Worm (Caenorhabditis elegans): Measurements from ENCODE around the gene clh-6.
A peak's percentile ranks its signal among the peaks of the same experiment; 100 is the strongest.

The clh-6 gene

DNA sequence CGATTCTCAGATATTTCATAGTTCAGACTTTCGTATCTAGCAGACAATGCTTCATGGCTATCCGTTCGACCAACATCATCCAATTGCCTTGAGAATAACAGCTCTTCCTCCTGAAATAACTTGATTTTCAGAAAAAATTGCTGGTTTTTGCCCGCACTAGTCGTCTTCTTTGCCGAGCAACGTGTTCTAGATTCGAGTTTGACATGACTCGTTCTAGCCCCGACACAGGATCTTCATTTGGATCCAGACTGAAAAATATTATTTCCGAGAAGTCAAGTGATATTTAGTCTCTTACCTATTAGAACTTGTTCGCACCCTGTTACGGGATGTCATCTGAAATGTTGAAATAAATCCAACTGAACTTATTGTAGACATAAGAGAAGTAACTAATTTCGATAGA, at the start of gene clh-6:
Gene clh-6 (minus strand): TSS at position 333 of the 400 bp plus-strand sequence.
- no peak for TF ChIP-seq snpc-4 (tag; optimal IDR thresholded peaks at IDR 0.05)
- no peak for TF ChIP-seq dmd-4 (tag; optimal IDR thresholded peaks at IDR 0.05)
- TF ChIP-seq skn-1 (tag; optimal IDR thresholded peaks at IDR 0.05), result no peak
- TF ChIP-seq crh-2 (tag; optimal IDR thresholded peaks at IDR 0.05), result no peak
- TF ChIP-seq nhr-10 (tag; optimal IDR thresholded peaks at IDR 0.05), result no peak
- TF ChIP-seq zag-1 (tag; optimal IDR thresholded peaks at IDR 0.05), result no peak
- peak; percentile 58 for TF ChIP-seq ama-1 (optimal IDR thresholded peaks at IDR 0.05)
- no peak for TF ChIP-seq sma-9 (GFP tag; optimal IDR thresholded peaks at IDR 0.05)
- no peak for TF ChIP-seq sma-9 (tag; optimal IDR thresholded peaks at IDR 0.05)
- no peak for TF ChIP-seq aly-2 (tag; optimal IDR thresholded peaks at IDR 0.05)
- no peak for TF ChIP-seq lin-13 (GFP tag; optimal IDR thresholded peaks at IDR 0.05)
- peak; percentile 0 for TF ChIP-seq nhr-21 (tag; optimal IDR thresholded peaks at IDR 0.05)
- no peak for TF ChIP-seq peb-1 (tag; optimal IDR thresholded peaks at IDR 0.05)
- no peak for TF ChIP-seq sma-3 (GFP tag; optimal IDR thresholded peaks at IDR 0.05)
- TF ChIP-seq unc-62 (GFP tag; optimal IDR thresholded peaks at IDR 0.05), result no peak
- TF ChIP-seq ztf-11 (tag; optimal IDR thresholded peaks at IDR 0.05), result no peak
- TF ChIP-seq elt-3 (tag; optimal IDR thresholded peaks at IDR 0.05), result no peak

DNA sequence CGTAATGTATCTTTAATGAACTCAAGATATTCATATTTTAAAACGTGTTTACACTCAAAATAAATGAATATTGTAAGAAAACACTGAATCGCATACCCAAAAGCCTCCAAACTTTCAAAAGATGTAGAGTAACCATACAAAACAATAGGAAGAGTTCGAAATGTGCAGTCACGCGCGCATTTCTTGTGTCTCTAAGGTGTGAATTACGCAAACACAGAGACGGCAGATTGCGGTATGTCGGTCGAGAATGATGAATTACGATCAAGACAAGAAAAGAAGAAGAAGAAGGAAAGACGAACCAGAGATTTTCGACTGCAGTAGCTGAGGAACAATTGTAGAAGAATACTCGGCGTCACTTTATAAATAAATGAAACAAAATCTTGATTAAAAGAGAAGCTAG, 48.3 kb upstream of the clh-6 start, which contains the start of gene lhpp-1:
Gene lhpp-1 (minus strand): TSS at position 354 of the 400 bp plus-strand sequence.
- no peak for TF ChIP-seq ztf-1 (GFP tag; conservative IDR thresholded peaks at IDR 0.05)
- TF ChIP-seq lsy-2 (tag; optimal IDR thresholded peaks at IDR 0.05), result no peak
- TF ChIP-seq R02D3.7 (tag; optimal IDR thresholded peaks at IDR 0.05), result no peak
- no peak for TF ChIP-seq gmeb-1 (tag; optimal IDR thresholded peaks at IDR 0.05)
- TF ChIP-seq fos-1 (tag; optimal IDR thresholded peaks at IDR 0.05), result no peak
- no peak for TF ChIP-seq elt-3 (tag; optimal IDR thresholded peaks at IDR 0.05)
- TF ChIP-seq C34F6.9 (tag; optimal IDR thresholded peaks at IDR 0.05), result no peak
- TF ChIP-seq nhr-129 (tag; optimal IDR thresholded peaks at IDR 0.05), result peak; percentile 50
- TF ChIP-seq mdl-1 (tag; optimal IDR thresholded peaks at IDR 0.05), result no peak
- TF ChIP-seq F13H6.1 (tag; optimal IDR thresholded peaks at IDR 0.05), result no peak
- peak; percentile 29 for TF ChIP-seq unc-55 (GFP tag; optimal IDR thresholded peaks at IDR 0.05)
- no peak for TF ChIP-seq nhr-77 (tag; optimal IDR thresholded peaks at IDR 0.05)
- no peak for TF ChIP-seq alr-1 (tag; optimal IDR thresholded peaks at IDR 0.05)
- no peak for TF ChIP-seq nhr-6 (tag; optimal IDR thresholded peaks at IDR 0.05)

DNA sequence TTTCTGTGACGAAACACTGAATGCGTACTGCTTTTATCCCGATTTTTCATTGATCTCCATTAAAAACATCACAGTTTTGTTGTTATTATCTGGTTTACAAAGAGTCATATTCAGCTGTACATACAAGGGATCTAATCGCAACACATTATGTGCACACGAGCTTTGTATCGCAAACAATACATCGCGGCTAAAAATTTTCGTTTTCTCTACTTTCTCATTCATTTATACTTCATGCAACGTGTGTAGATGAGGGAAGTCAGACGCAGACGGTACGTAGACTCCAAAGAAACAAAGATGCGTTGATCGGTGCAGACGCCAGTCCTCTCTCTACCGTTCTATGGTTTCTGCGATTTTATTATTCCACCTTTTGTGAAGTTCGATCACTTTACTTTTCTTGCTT, 43.7 kb upstream of the clh-6 start, which contains the start of gene nhr-136:
Gene nhr-136 (plus strand): TSS at position 301 of the 400 bp plus-strand sequence.
- no peak for TF ChIP-seq alr-1 (tag; optimal IDR thresholded peaks at IDR 0.05)
- peak; percentile 21 for TF ChIP-seq nhr-129 (tag; optimal IDR thresholded peaks at IDR 0.05)

DNA sequence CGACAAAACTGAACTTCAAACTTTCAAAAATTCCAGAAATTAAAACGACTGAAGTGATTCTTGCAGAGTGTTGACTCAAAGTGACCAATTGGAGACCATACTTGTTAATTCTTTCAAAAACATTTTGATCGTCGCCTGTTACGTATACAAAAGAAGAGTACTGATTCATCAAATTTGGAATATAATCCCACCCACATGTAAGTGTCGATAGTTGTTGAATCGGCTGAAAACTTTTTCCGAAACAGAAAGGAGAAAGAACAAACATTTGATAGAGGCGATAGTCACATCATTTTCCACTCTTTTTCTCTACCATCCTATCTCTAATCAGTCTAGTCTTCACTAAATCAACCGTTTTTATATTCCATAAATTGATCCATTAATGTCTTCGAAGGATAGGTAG, 40.8 kb upstream of the clh-6 start, which contains the start of gene nhr-153:
Gene nhr-153 (plus strand): TSS at position 301 of the 400 bp plus-strand sequence.
- no peak for TF ChIP-seq alr-1 (tag; optimal IDR thresholded peaks at IDR 0.05)
- TF ChIP-seq gmeb-1 (tag; optimal IDR thresholded peaks at IDR 0.05), result no peak
- TF ChIP-seq elt-3 (tag; optimal IDR thresholded peaks at IDR 0.05), result no peak
- no peak for TF ChIP-seq Y55F3AM.14 (GFP tag; optimal IDR thresholded peaks at IDR 0.05)
- TF ChIP-seq egl-27 (tag; optimal IDR thresholded peaks at IDR 0.05), result no peak
- TF ChIP-seq sem-4 (tag; optimal IDR thresholded peaks at IDR 0.05), result no peak
- no peak for TF ChIP-seq lin-39 (tag; optimal IDR thresholded peaks at IDR 0.05)
- TF ChIP-seq ceh-16 (tag; optimal IDR thresholded peaks at IDR 0.05), result no peak
- TF ChIP-seq nhr-23 (tag; optimal IDR thresholded peaks at IDR 0.05), result no peak
- no peak for TF ChIP-seq ceh-82 (tag; optimal IDR thresholded peaks at IDR 0.05)
- TF ChIP-seq ztf-4 (tag; optimal IDR thresholded peaks at IDR 0.05), result no peak

DNA sequence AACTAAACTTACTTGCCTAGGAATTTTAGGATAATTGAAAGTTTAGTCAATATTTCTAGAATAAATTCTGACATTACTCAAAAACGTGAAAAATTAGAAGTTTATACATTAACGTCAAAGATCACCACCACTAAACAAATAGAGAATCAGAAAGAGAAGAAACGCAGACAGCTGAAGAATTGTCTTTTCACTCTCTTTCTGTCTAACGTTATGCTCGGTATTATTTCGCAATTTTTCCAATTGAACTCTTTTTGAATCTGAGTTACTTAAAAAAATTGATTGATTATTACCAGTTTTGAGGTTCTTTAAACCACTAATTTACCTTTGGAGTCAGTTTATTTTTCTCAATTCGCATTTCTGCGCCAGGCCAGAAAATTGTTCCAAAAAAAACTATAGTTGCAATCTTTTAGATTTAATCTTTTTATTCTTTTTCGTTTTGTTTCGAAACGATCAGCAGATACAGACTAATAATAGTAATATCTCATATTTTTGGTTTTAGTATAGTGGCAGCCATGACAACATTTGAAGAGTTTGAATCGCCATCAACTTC, 37.7 kb upstream of the clh-6 start, which contains the start of gene nhr-154:
Gene nhr-154 (plus strand): TSS at position 500 of the 550 bp plus-strand sequence.
- TF ChIP-seq mab-5 (tag; optimal IDR thresholded peaks at IDR 0.05), result no peak
- TF ChIP-seq gmeb-1 (tag; optimal IDR thresholded peaks at IDR 0.05), result no peak
- TF ChIP-seq unc-62 (GFP tag; optimal IDR thresholded peaks at IDR 0.05), result no peak
- peak; percentile 65 for TF ChIP-seq C34F6.9 (tag; optimal IDR thresholded peaks at IDR 0.05)
- TF ChIP-seq zag-1 (tag; optimal IDR thresholded peaks at IDR 0.05), result no peak
- TF ChIP-seq fos-1 (tag; optimal IDR thresholded peaks at IDR 0.05), result peak; percentile 23
- peak; percentile 22 for TF ChIP-seq nhr-25 (tag; optimal IDR thresholded peaks at IDR 0.05)
- TF ChIP-seq ztf-4 (tag; optimal IDR thresholded peaks at IDR 0.05), result no peak
- no peak for TF ChIP-seq nhr-12 (tag; optimal IDR thresholded peaks at IDR 0.05)
- TF ChIP-seq nhr-23 (tag; optimal IDR thresholded peaks at IDR 0.05), result no peak
- peak; percentile 25 for TF ChIP-seq nhr-129 (tag; optimal IDR thresholded peaks at IDR 0.05)
- TF ChIP-seq elt-1 (tag; optimal IDR thresholded peaks at IDR 0.05), result no peak
- no peak for TF ChIP-seq ZK546.5 (tag; optimal IDR thresholded peaks at IDR 0.05)
- peak; percentile 42 for TF ChIP-seq crh-2 (tag; optimal IDR thresholded peaks at IDR 0.05)
- no peak for TF ChIP-seq egl-27 (tag; optimal IDR thresholded peaks at IDR 0.05)
- TF ChIP-seq blmp-1 (tag; optimal IDR thresholded peaks at IDR 0.05; ENCODE audit: insufficient read depth), result no peak
- TF ChIP-seq F13H6.1 (tag; optimal IDR thresholded peaks at IDR 0.05), result no peak
- TF ChIP-seq unc-55 (GFP tag; optimal IDR thresholded peaks at IDR 0.05), result peak; percentile 74
- TF ChIP-seq elt-3 (tag; optimal IDR thresholded peaks at IDR 0.05), result no peak
- TF ChIP-seq peb-1 (tag; optimal IDR thresholded peaks at IDR 0.05), result no peak
- no peak for TF ChIP-seq unc-39 (tag; optimal IDR thresholded peaks at IDR 0.05)
- no peak for TF ChIP-seq nhr-11 (tag; optimal IDR thresholded peaks at IDR 0.05)
- TF ChIP-seq ceh-16 (tag; optimal IDR thresholded peaks at IDR 0.05), result no peak
- TF ChIP-seq skn-1 (tag; optimal IDR thresholded peaks at IDR 0.05), result peak; percentile 45
